Worm (Caenorhabditis elegans): Measurements from ENCODE around the gene R12C12.6.

DNA sequence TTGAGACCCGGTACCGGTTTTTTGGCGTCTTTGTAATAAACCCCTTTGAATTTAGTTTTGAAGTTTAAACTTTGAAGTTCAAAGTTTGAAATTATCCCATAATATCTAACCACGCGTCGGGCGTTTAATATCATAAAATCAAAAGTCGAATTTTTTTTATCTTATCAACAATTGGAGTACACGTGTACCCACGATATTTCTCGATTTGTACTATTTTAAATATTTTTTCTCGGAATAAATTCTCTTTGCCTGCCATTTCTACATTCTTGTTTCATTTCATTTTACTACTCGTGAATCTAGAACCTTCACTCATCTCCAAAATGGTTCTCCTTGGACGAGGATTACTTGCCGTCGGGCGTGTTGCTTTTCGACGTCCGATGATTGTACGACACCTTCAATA, 2.5 kb upstream of the R12C12.6 start, which contains the start of gene gldc-1:
- TF ChIP-seq nhr-237 (tag; optimal IDR thresholded peaks at IDR 0.05) (no peak), tbx-2 (tag; optimal IDR thresholded peaks at IDR 0.05) (no peak), ama-1 (optimal IDR thresholded peaks at IDR 0.05) (no peak), nhr-76 (tag; optimal IDR thresholded peaks at IDR 0.05) (no peak), nhr-12 (tag; optimal IDR thresholded peaks at IDR 0.05) (no peak)
